Worm (Caenorhabditis elegans): Measurements from ENCODE around the gene nlt-1.

Gene nlt-1

DNA sequence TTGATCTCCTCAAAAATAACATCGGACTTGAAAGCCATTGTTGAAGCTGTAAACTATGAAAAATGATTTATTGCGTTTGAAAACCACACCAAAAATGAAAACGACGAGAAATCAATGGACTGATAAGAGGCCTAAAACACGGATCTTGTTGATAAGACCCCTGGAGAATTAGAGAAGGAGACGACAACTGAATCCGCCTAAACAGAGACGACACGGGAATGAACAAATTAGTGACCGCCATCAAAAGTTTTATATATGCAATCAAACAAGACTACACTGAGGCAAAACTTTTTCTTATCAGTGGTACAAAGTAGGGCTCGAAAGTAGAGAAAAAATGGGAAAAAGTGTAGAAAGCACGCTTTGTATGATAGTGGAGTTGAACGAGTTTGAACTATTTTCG is at the start of gene nlt-1:
Gene nlt-1 (minus strand): TSS at position 78 of the 400 bp plus-strand sequence.
- peak; percentile 58 for TF ChIP-seq F13H6.1 (tag; optimal IDR thresholded peaks at IDR 0.05)
- peak; percentile 88 for TF ChIP-seq fos-1 (tag; optimal IDR thresholded peaks at IDR 0.05)
- no peak for TF ChIP-seq lin-11 (tag; optimal IDR thresholded peaks at IDR 0.05)
- TF ChIP-seq sem-4 (tag; optimal IDR thresholded peaks at IDR 0.05), result no peak
- TF ChIP-seq unc-39 (tag; optimal IDR thresholded peaks at IDR 0.05), result no peak
- no peak for TF ChIP-seq elt-3 (tag; optimal IDR thresholded peaks at IDR 0.05)
- peak; percentile 46 for TF ChIP-seq crh-2 (tag; optimal IDR thresholded peaks at IDR 0.05)
- TF ChIP-seq sma-9 (GFP tag; optimal IDR thresholded peaks at IDR 0.05), result peak; percentile 40
- no peak for TF ChIP-seq sma-9 (tag; optimal IDR thresholded peaks at IDR 0.05)
- TF ChIP-seq egl-27 (tag; optimal IDR thresholded peaks at IDR 0.05), result peak; percentile 5
- TF ChIP-seq gmeb-1 (tag; optimal IDR thresholded peaks at IDR 0.05), result peak; percentile 60

ce11 chrII:10048568-10048967 is 47.6 kb upstream of the nlt-1 start, which contains the start of gene flp-4:
flp-4 (plus strand) TSS chrII:10048868.
- no peak for TF ChIP-seq nhr-10 (tag; optimal IDR thresholded peaks at IDR 0.05)
- no peak for TF ChIP-seq ceh-82 (tag; optimal IDR thresholded peaks at IDR 0.05)
- TF ChIP-seq lin-39 (tag; optimal IDR thresholded peaks at IDR 0.05), result no peak
- TF ChIP-seq nhr-129 (tag; optimal IDR thresholded peaks at IDR 0.05), result no peak
- TF ChIP-seq sma-9 (GFP tag; optimal IDR thresholded peaks at IDR 0.05), result no peak
- TF ChIP-seq sma-9 (tag; optimal IDR thresholded peaks at IDR 0.05), result no peak
- no peak for TF ChIP-seq ZK546.5 (tag; optimal IDR thresholded peaks at IDR 0.05)
- no peak for TF ChIP-seq nhr-11 (tag; optimal IDR thresholded peaks at IDR 0.05)
- TF ChIP-seq peb-1 (tag; optimal IDR thresholded peaks at IDR 0.05), result no peak
- no peak for TF ChIP-seq elt-1 (tag; optimal IDR thresholded peaks at IDR 0.05)
- no peak for TF ChIP-seq skn-1 (tag; optimal IDR thresholded peaks at IDR 0.05)
- TF ChIP-seq nhr-77 (tag; optimal IDR thresholded peaks at IDR 0.05), result no peak
- no peak for TF ChIP-seq zag-1 (tag; optimal IDR thresholded peaks at IDR 0.05)
- no peak for TF ChIP-seq alr-1 (tag; optimal IDR thresholded peaks at IDR 0.05)
- TF ChIP-seq dmd-4 (tag; optimal IDR thresholded peaks at IDR 0.05), result no peak
- no peak for TF ChIP-seq nhr-12 (tag; optimal IDR thresholded peaks at IDR 0.05)
- no peak for TF ChIP-seq Y55F3AM.14 (GFP tag; optimal IDR thresholded peaks at IDR 0.05)
- TF ChIP-seq ztf-4 (tag; optimal IDR thresholded peaks at IDR 0.05), result no peak
- no peak for TF ChIP-seq ztf-1 (GFP tag; conservative IDR thresholded peaks at IDR 0.05)
- no peak for TF ChIP-seq ztf-11 (tag; optimal IDR thresholded peaks at IDR 0.05)

DNA sequence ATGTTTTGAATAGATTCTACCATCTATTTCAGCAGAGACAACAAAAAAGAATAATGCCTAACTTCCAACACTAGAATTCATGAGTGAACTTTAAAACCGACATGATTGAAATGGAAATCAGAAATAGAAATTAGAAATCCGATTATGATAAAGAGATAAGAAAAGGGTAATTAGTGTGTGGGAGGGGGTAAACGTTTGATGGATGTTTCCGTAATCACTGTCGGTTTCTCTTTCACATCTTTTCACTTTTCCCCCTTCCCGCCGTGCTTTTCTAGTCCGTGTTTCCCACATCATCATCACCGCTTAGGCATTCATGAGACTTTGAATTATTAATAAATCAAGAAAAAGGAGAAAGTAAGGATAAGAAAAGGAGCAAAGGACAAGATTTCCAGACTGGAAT is 44.7 kb upstream of the nlt-1 start:
- TF ChIP-seq alr-1 (tag; optimal IDR thresholded peaks at IDR 0.05) (no peak), mdl-1 (tag; optimal IDR thresholded peaks at IDR 0.05) (no peak), ztf-4 (tag; optimal IDR thresholded peaks at IDR 0.05) (no peak), nhr-21 (tag; optimal IDR thresholded peaks at IDR 0.05) (no peak), mab-5 (tag; optimal IDR thresholded peaks at IDR 0.05) (no peak), snpc-4 (tag; optimal IDR thresholded peaks at IDR 0.05) (no peak), elt-1 (tag; optimal IDR thresholded peaks at IDR 0.05) (no peak), ama-1 (optimal IDR thresholded peaks at IDR 0.05) (no peak), ceh-82 (tag; optimal IDR thresholded peaks at IDR 0.05) (no peak), peb-1 (tag; optimal IDR thresholded peaks at IDR 0.05) (no peak), skn-1 (tag; optimal IDR thresholded peaks at IDR 0.05) (no peak)

DNA sequence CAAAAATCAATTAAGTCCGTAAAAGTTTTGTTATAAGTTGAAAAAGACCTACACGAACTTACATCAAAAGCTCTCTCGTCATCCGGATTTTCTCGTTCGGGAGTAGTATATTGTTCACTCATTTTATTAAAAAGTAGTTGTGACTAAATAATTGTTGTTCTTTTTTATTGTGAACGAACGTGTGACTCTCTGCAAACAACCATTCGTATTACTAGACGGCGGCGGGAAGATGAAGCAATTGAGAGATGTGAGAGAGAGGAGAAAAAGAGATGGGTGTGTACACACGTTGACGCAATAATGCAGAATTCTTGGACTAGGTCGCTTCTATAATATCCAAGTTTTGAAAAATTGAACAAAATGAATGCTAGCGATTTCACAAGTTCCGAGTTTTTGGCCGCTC is 44.0 kb upstream of the nlt-1 start, which contains the start of the genes F52H3.11 and bath-38:
Gene F52H3.11 (minus strand): TSS at position 203 of the 400 bp plus-strand sequence.
Gene bath-38 (minus strand): TSS at position 310 of the 400 bp plus-strand sequence.
- TF ChIP-seq Y55F3AM.14 (GFP tag; optimal IDR thresholded peaks at IDR 0.05) (no peak), nhr-129 (tag; optimal IDR thresholded peaks at IDR 0.05) (peak; percentile 71), lin-11 (tag; optimal IDR thresholded peaks at IDR 0.05) (no peak), mdl-1 (tag; optimal IDR thresholded peaks at IDR 0.05) (no peak), lsy-2 (tag; optimal IDR thresholded peaks at IDR 0.05) (peak in 1 of 2 experiments; percentile 62), unc-55 (GFP tag; optimal IDR thresholded peaks at IDR 0.05) (peak; percentile 71), ceh-82 (tag; optimal IDR thresholded peaks at IDR 0.05) (no peak), nhr-23 (tag; optimal IDR thresholded peaks at IDR 0.05) (no peak), elt-1 (tag; optimal IDR thresholded peaks at IDR 0.05) (no peak), zag-1 (tag; optimal IDR thresholded peaks at IDR 0.05) (no peak), C34F6.9 (tag; optimal IDR thresholded peaks at IDR 0.05) (peak; percentile 68), ztf-1 (GFP tag; conservative IDR thresholded peaks at IDR 0.05) (no peak), elt-3 (tag; optimal IDR thresholded peaks at IDR 0.05) (no peak), snpc-4 (tag; optimal IDR thresholded peaks at IDR 0.05) (no peak), crh-2 (tag; optimal IDR thresholded peaks at IDR 0.05) (peak; percentile 31), lin-39 (tag; optimal IDR thresholded peaks at IDR 0.05) (no peak), ama-1 (optimal IDR thresholded peaks at IDR 0.05) (no peak), lin-13 (GFP tag; optimal IDR thresholded peaks at IDR 0.05) (peak; percentile 35), unc-62 (GFP tag; optimal IDR thresholded peaks at IDR 0.05) (no peak)
